Fruit fly (Drosophila melanogaster) whole organism, wandering third instar larva: Measurements from ENCODE around the gene B52.

ENCODE experiments used
- CrebA ChIP-seq: fragments of 200-800 bp; sonication (Bioruptor generic); optimal IDR thresholded peaks from 2 replicates; lab custom pipeline; 2016; ENCODE audit warnings: missing biosample characterization, mild to moderate bottlenecking, missing genetic modification characterization, borderline replicate concordance
- lola ChIP-seq: fragments of >200 bp; optimal IDR thresholded peaks from 2 replicates; lab custom pipeline; 2017; ENCODE audit warnings: missing biosample characterization, missing genetic modification characterization

DNA sequence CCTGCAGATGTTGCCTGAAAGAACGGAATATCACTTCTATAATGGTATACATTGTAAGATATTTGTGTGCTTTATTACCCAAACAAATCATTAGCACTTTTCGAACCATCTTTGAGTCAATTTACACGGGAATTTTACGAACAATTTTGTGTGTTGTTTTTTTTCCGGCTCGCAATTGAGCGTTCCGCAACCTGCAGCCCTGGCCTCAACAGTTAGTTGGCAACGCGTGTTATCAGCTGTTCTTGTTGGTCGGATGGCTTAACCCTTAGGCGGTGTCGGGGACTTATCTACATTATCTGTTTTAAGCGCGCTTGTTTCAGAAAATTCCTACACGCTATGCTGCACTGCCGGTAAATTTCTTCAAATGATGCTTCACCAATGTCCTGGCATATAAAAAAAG is 49.5 kb downstream of the B52 start:
- TF ChIP-seq CrebA (GFP tag; lab: Kevin White, UChicago) (no peak), lola (GFP tag; lab: Kevin White, UChicago) (no peak)
